Worm (Caenorhabditis elegans) whole organism, young adult: Measurements from ENCODE around the gene C14C6.8.

Experiments
- T07F8.4 ChIP-seq: sonication (generic microtip); optimal IDR thresholded peaks from 2 replicates; lab custom pipeline; 2016; ENCODE audit warnings: mild to moderate bottlenecking, missing genetic modification characterization, moderate library complexity, missing compliant biosample characterization
- ama-1 ChIP-seq, 3 experiments: fragments of 150-350 bp in 1 of 3; sonication (generic microtip) in 2 of 3; optimal IDR thresholded peaks; 2 replicates each; lab custom pipeline; 2014 to 2018; ENCODE audit warnings: missing biosample characterization in 2 of 3, missing genetic modification characterization in 2 of 3, missing genetic modification reagents in 2 of 3
- bed-2 ChIP-seq: fragments of 200-800 bp; sonication (Bioruptor generic); IDR thresholded peaks from 2 replicates; pipeline ENCODE4 v1.3.6; 2022; ENCODE audit warnings: missing genetic modification reagents, missing genetic modification characterization, missing compliant biosample characterization
- dpl-1 ChIP-seq: fragments of 150-350 bp; optimal IDR thresholded peaks from 2 replicates; lab custom pipeline; 2014; ENCODE audit warnings: missing biosample characterization, missing genetic modification reagents, missing genetic modification characterization
- lin-26 ChIP-seq: fragments of 200-800 bp; sonication (Bioruptor generic); IDR thresholded peaks from 2 replicates; pipeline ENCODE4 v1.3.6; 2022; ENCODE audit warnings: missing genetic modification reagents, missing genetic modification characterization, missing compliant biosample characterization
- lin-35 ChIP-seq, 3 experiments: fragments of 150-350 bp in 2 of 3; sonication (generic microtip) in 1 of 3; optimal IDR thresholded peaks; 2 replicates each; lab custom pipeline; 2014 to 2018; ENCODE audit warnings: missing biosample characterization in 3 of 3, missing genetic modification characterization in 3 of 3, missing genetic modification reagents in 3 of 3
- mel-28 ChIP-seq: sonication (generic microtip); optimal IDR thresholded peaks from 2 replicates; lab custom pipeline; 2016; ENCODE audit warnings: borderline replicate concordance, mild to moderate bottlenecking, missing genetic modification characterization, missing compliant biosample characterization
- snpc-4 ChIP-seq, 5 experiments: fragments of 150-350 bp in 1 of 5; sonication (generic microtip) in 4 of 5; optimal IDR thresholded peaks; 2 replicates each; lab custom pipeline; 2014 to 2018; ENCODE audit warnings: missing genetic modification characterization in 5 of 5, missing biosample characterization in 3 of 5, antibody characterized with exemption in 2 of 5, mild to moderate bottlenecking in 2 of 5, missing compliant biosample characterization in 2 of 5, missing genotype in 2 of 5, moderate library complexity in 2 of 5, missing genetic modification reagents in 1 of 5

- no peak for TF ChIP-seq dpl-1 (GFP tag; lab: Kevin White, UChicago)
- no peak for TF ChIP-seq lin-26
- no peak for TF ChIP-seq snpc-4 (GFP tag; optimal IDR thresholded peaks at IDR 0.05; lab: Kevin White, UChicago)
- no peak for TF ChIP-seq snpc-4 (tag; optimal IDR thresholded peaks at IDR 0.05; lab: Kevin White, UChicago)
- TF ChIP-seq ama-1 (optimal IDR thresholded peaks at IDR 0.05; lab: Kevin White, UChicago) = no peak
- TF ChIP-seq ama-1 (GFP tag; optimal IDR thresholded peaks at IDR 0.05; lab: Kevin White, UChicago) = no peak
- TF ChIP-seq mel-28 (tag; lab: Kevin White, UChicago) = no peak
- TF ChIP-seq T07F8.4 = no peak
- TF ChIP-seq lin-35 (GFP tag; optimal IDR thresholded peaks at IDR 0.05; lab: Kevin White, UChicago) = no peak
- TF ChIP-seq bed-2 (GFP tag; lab: Robert Waterston, UW) = no peak
These were observed 47.3 kb upstream of the C14C6.8 start, which contains the start of gene nhr-251 for ce11 chrV:600231-600630.
